ENCODE assay signal across 4 fruit fly cellular contexts in genomic region chr3L:3164951-3165350, dm6.
TF ChIP-seq lines count a peak whose summit lies in the region.

Gene CG32280 (plus strand): TSS chr3L:3165181.

TF ChIP-seq in whole organism, adult, 20 proteins besides CTCF, POLR2A, EP300 and RAD21 (continued from another document):
- TF ChIP-seq CG7045 (GFP tag; optimal IDR thresholded peaks at IDR 0.05; lab: Kevin White, UChicago): no peak
TF ChIP-seq in whole organism, adult: peak in this region for 7.

TF ChIP-seq in whole organism, embryonic, 481 proteins besides CTCF, POLR2A, EP300 and RAD21 (continued from another document and continues in another):
- no peak for TF ChIP-seq CG3838 (GFP tag; optimal IDR thresholded peaks at IDR 0.05; lab: Kevin White, UChicago)
- TF ChIP-seq pho (GFP tag; optimal IDR thresholded peaks at IDR 0.05; lab: Kevin White, UChicago): no peak
- peak in 1 of 2 experiments; percentile 11 for TF ChIP-seq insv (GFP tag; optimal IDR thresholded peaks at IDR 0.05; lab: Kevin White, UChicago)
- no peak for TF ChIP-seq Side (GFP tag; optimal IDR thresholded peaks at IDR 0.05; lab: Kevin White, UChicago)
- no peak for TF ChIP-seq wdn (GFP tag; IDR thresholded peaks at IDR 0.05; lab: Robert Waterston, UW)
- peak; percentile 31 for TF ChIP-seq CG30020 (tag; optimal IDR thresholded peaks at IDR 0.05; lab: Kevin White, UChicago)
- TF ChIP-seq repo (GFP tag; optimal IDR thresholded peaks at IDR 0.05; lab: Kevin White, UChicago): no peak
- TF ChIP-seq inv (GFP tag; IDR thresholded peaks at IDR 0.05; lab: Robert Waterston, UW; ENCODE audit: partially characterized antibody): peak; percentile 77
- TF ChIP-seq gem (tag; optimal IDR thresholded peaks at IDR 0.05; lab: Kevin White, UChicago): no peak
- TF ChIP-seq sima (GFP tag; optimal IDR thresholded peaks at IDR 0.05; lab: Kevin White, UChicago): no peak
- peak; percentile 86 for TF ChIP-seq HLH4C (GFP tag; IDR thresholded peaks at IDR 0.05; lab: Robert Waterston, UW; ENCODE audit: partially characterized antibody)
- TF ChIP-seq Sox102F (GFP tag; optimal IDR thresholded peaks at IDR 0.05; lab: Kevin White, UChicago): no peak
- peak; percentile 13 to 38 for TF ChIP-seq dpn (GFP tag; optimal IDR thresholded peaks at IDR 0.05; lab: Kevin White, UChicago)
- TF ChIP-seq CG10274 (GFP tag; optimal IDR thresholded peaks at IDR 0.05; lab: Kevin White, UChicago): no peak
- peak; percentile 29 for TF ChIP-seq CG6813 (GFP tag; optimal IDR thresholded peaks at IDR 0.05; lab: Kevin White, UChicago)
- TF ChIP-seq tup (GFP tag; optimal IDR thresholded peaks at IDR 0.05; lab: Kevin White, UChicago): no peak
- TF ChIP-seq run (tag; optimal IDR thresholded peaks at IDR 0.05; lab: Kevin White, UChicago): no peak
- TF ChIP-seq CG17361 (GFP tag; IDR thresholded peaks at IDR 0.05; lab: Robert Waterston, UW): 0 out of 3 replicates have a peak, but pooled peaks have one; percentile 12
- no peak for TF ChIP-seq Oaz (GFP tag; IDR thresholded peaks at IDR 0.05; lab: Robert Waterston, UW)
- TF ChIP-seq CG33213 (GFP tag; optimal IDR thresholded peaks at IDR 0.05; lab: Kevin White, UChicago): no peak
- TF ChIP-seq CG2712 (tag; optimal IDR thresholded peaks at IDR 0.05; lab: Kevin White, UChicago): peak; percentile 49
- no peak for TF ChIP-seq Mes4 (GFP tag; optimal IDR thresholded peaks at IDR 0.05; lab: Kevin White, UChicago)
- no peak for TF ChIP-seq Hr78 (GFP tag; optimal IDR thresholded peaks at IDR 0.05; lab: Kevin White, UChicago)
- no peak for TF ChIP-seq D (optimal IDR thresholded peaks at IDR 0.05; lab: Kevin White, UChicago)
- no peak for TF ChIP-seq D (GFP tag; optimal IDR thresholded peaks at IDR 0.05; lab: Kevin White, UChicago)
- TF ChIP-seq h (optimal IDR thresholded peaks at IDR 0.05; lab: Kevin White, UChicago): no peak
- TF ChIP-seq hkb (optimal IDR thresholded peaks at IDR 0.05; lab: Kevin White, UChicago): no peak
- no peak for TF ChIP-seq hkb (GFP tag; IDR thresholded peaks at IDR 0.05; lab: Robert Waterston, UW)
- peak; percentile 20 for TF ChIP-seq CG6765 (GFP tag; optimal IDR thresholded peaks at IDR 0.05; lab: Kevin White, UChicago)
- TF ChIP-seq CG14667 (GFP tag; IDR thresholded peaks at IDR 0.05; lab: Robert Waterston, UW): no peak
- peak; percentile 23 for TF ChIP-seq CG12391 (tag; optimal IDR thresholded peaks at IDR 0.05; lab: Kevin White, UChicago)
- peak; percentile 38 for TF ChIP-seq nmo (GFP tag; optimal IDR thresholded peaks at IDR 0.05; lab: Kevin White, UChicago)
- no peak for TF ChIP-seq CG8089 (GFP tag; optimal IDR thresholded peaks at IDR 0.05; lab: Kevin White, UChicago)
- peak; percentile 80 for TF ChIP-seq knrl (GFP tag; IDR thresholded peaks at IDR 0.05; lab: Robert Waterston, UW; ENCODE audit: partially characterized antibody)
- no peak for TF ChIP-seq ase (GFP tag; IDR thresholded peaks at IDR 0.05; lab: Robert Waterston, UW)
- no peak for TF ChIP-seq chif (GFP tag; optimal IDR thresholded peaks at IDR 0.05; lab: Kevin White, UChicago)
- TF ChIP-seq ranshi (GFP tag; IDR thresholded peaks at IDR 0.05; lab: Robert Waterston, UW): no peak
- no peak for TF ChIP-seq ewg (GFP tag; optimal IDR thresholded peaks at IDR 0.05; lab: Kevin White, UChicago)
- TF ChIP-seq odd (GFP tag; optimal IDR thresholded peaks at IDR 0.05; lab: Kevin White, UChicago): no peak
- TF ChIP-seq CG1832 (GFP tag; optimal IDR thresholded peaks at IDR 0.05; lab: Kevin White, UChicago): no peak
- TF ChIP-seq Optix (GFP tag; IDR thresholded peaks at IDR 0.05; lab: Robert Waterston, UW): no peak
- TF ChIP-seq CrebB (tag; optimal IDR thresholded peaks at IDR 0.05; lab: Kevin White, UChicago): peak; percentile 35
- peak; percentile 33 for TF ChIP-seq NC2β (GFP tag; optimal IDR thresholded peaks at IDR 0.05; lab: Kevin White, UChicago)
- no peak for TF ChIP-seq al (GFP tag; IDR thresholded peaks at IDR 0.05; lab: Robert Waterston, UW)
- TF ChIP-seq CG9876 (GFP tag; optimal IDR thresholded peaks at IDR 0.05; lab: Kevin White, UChicago): no peak

TF ChIP-seq in whole organism, prepupa, 60 proteins besides CTCF, POLR2A, EP300 and RAD21 (continued from another document):
- no peak for TF ChIP-seq fd59A (GFP tag; optimal IDR thresholded peaks at IDR 0.05; lab: Kevin White, UChicago)
- TF ChIP-seq CG9139 (GFP tag; optimal IDR thresholded peaks at IDR 0.05; lab: Kevin White, UChicago): no peak

TF ChIP-seq in whole organism, wandering third instar larva, 38 proteins besides CTCF, POLR2A, EP300 and RAD21 (continued from another document):
- TF ChIP-seq Hr78 (GFP tag; optimal IDR thresholded peaks at IDR 0.05; lab: Kevin White, UChicago) (no peak), Rel (GFP tag; optimal IDR thresholded peaks at IDR 0.05; lab: Kevin White, UChicago) (no peak), Rel (tag; optimal IDR thresholded peaks at IDR 0.05; lab: Kevin White, UChicago) (peak; percentile 53), dmrt93B (GFP tag; optimal IDR thresholded peaks at IDR 0.05; lab: Kevin White, UChicago) (no peak), Abd-B (GFP tag; optimal IDR thresholded peaks at IDR 0.05; lab: Kevin White, UChicago) (no peak), tai (GFP tag; optimal IDR thresholded peaks at IDR 0.05; lab: Kevin White, UChicago) (no peak), CrebA (GFP tag; optimal IDR thresholded peaks at IDR 0.05; lab: Kevin White, UChicago; ENCODE audit: borderline replicate concordance) (no peak), usp (GFP tag; optimal IDR thresholded peaks at IDR 0.05; lab: Kevin White, UChicago) (no peak), HLH106 (tag; optimal IDR thresholded peaks at IDR 0.05; lab: Kevin White, UChicago) (peak; percentile 7), rgr (GFP tag; optimal IDR thresholded peaks at IDR 0.05; lab: Kevin White, UChicago) (peak; percentile 23), Myc (optimal IDR thresholded peaks at IDR 0.05; lab: Kevin White, UChicago) (no peak), foxo (GFP tag; optimal IDR thresholded peaks at IDR 0.05; lab: Kevin White, UChicago) (peak in 1 of 2 experiments; percentile 41), jim (GFP tag; optimal IDR thresholded peaks at IDR 0.05; lab: Kevin White, UChicago) (no peak), ey (GFP tag; optimal IDR thresholded peaks at IDR 0.05; lab: Kevin White, UChicago) (no peak), N (GFP tag; optimal IDR thresholded peaks at IDR 0.05; lab: Kevin White, UChicago) (no peak), CG9705 (GFP tag; optimal IDR thresholded peaks at IDR 0.05; lab: Kevin White, UChicago) (no peak)
